Fruit fly (Drosophila melanogaster): ENCODE measurements around the gene GstD6.

The GstD6 gene

DNA sequence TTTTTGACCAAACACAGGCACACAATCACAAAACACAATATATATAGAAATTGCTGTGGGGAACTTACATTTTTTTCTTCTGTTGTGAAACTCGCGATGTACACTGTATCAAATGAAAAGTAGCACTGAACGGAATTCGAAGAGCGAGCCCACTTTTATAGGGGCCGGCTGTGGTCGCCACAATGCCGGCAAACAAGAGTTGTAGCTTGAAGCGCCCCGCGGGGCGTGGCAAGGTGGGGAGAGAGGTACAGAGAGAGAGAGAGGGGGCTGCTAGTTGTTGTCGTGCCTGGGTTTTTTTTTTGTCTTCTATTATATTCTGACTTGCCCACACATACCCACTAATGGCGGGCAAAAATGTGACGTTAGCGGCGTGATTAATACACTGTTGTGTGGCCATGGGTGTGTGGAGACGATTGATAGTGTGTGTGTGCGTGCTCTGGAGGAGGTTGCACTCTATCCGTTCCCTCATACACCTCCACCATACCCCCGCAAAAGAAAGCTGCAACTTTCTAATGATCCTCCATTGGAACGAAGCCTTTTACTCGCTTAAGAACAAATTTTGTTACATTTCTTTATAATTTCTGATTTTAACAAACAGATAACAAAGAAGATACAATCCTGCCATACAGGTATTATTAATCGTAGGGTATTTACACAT is 7.7 kb upstream of the GstD6 start, which contains the start of gene GstD1 (continued):
- TF ChIP-seq Vsx1 (GFP tag; optimal IDR thresholded peaks at IDR 0.05) = no peak
- TF ChIP-seq br (optimal IDR thresholded peaks at IDR 0.05) = no peak
- peak in 1 of 2 experiments; percentile 41 for TF ChIP-seq Hr51 (GFP tag; optimal IDR thresholded peaks at IDR 0.05)
- no peak for TF ChIP-seq abd-A (tag; optimal IDR thresholded peaks at IDR 0.05)
- peak; percentile 56 for TF ChIP-seq HmgZ (tag; optimal IDR thresholded peaks at IDR 0.05)
- no peak; the same call in 1 of the 2 replicates for TF ChIP-seq ranshi (GFP tag; IDR thresholded peaks at IDR 0.05)
- no peak for TF ChIP-seq Taf1 (GFP tag; IDR thresholded peaks at IDR 0.05)
- TF ChIP-seq sisA (GFP tag; IDR thresholded peaks at IDR 0.05) = no peak
- TF ChIP-seq CG31441 (GFP tag; IDR thresholded peaks at IDR 0.05) = no peak
- TF ChIP-seq CG11247 (GFP tag; IDR thresholded peaks at IDR 0.05) = peak; percentile 43; the same call in 1 of the 2 replicates
- no peak for TF ChIP-seq Bdp1 (GFP tag; optimal IDR thresholded peaks at IDR 0.05)
- TF ChIP-seq exex (tag; optimal IDR thresholded peaks at IDR 0.05) = peak; percentile 18
- peak in 1 of 2 experiments; percentile 68 for TF ChIP-seq bsh (GFP tag; optimal IDR thresholded peaks at IDR 0.05)
- no peak for TF ChIP-seq CG5953 (GFP tag; IDR thresholded peaks at IDR 0.05)
- peak; percentile 59 for TF ChIP-seq dysf (GFP tag; IDR thresholded peaks at IDR 0.05)
- TF ChIP-seq Nf-YC (tag; optimal IDR thresholded peaks at IDR 0.05) = no peak
- TF ChIP-seq CG12659 (GFP tag; optimal IDR thresholded peaks at IDR 0.05) = peak; percentile 23
- TF ChIP-seq unc-4 (GFP tag; IDR thresholded peaks at IDR 0.05; ENCODE audit: partially characterized antibody) = 0 out of 2 replicates have a peak, but pooled peaks have one; percentile 18
- TF ChIP-seq CG32532 (GFP tag; IDR thresholded peaks at IDR 0.05) = peak; percentile 40; the same call in 1 of the 2 replicates
- no peak for TF ChIP-seq fd64A (GFP tag; optimal IDR thresholded peaks at IDR 0.05)
- TF ChIP-seq CG6683 (GFP tag; optimal IDR thresholded peaks at IDR 0.05) = no peak
- no peak for TF ChIP-seq ro (GFP tag; IDR thresholded peaks at IDR 0.05)
- TF ChIP-seq dm (GFP tag; optimal IDR thresholded peaks at IDR 0.05) = no peak
- TF ChIP-seq Myb (GFP tag; optimal IDR thresholded peaks at IDR 0.05) = peak; percentile 4
- TF ChIP-seq wor (GFP tag; IDR thresholded peaks at IDR 0.05) = no peak
- TF ChIP-seq az2 (GFP tag; optimal IDR thresholded peaks at IDR 0.05) = no peak
- peak; percentile 51 for TF ChIP-seq bab2 (GFP tag; optimal IDR thresholded peaks at IDR 0.05)
- TF ChIP-seq tap (tag; optimal IDR thresholded peaks at IDR 0.05) = no peak
- TF ChIP-seq Dbx (GFP tag; IDR thresholded peaks at IDR 0.05) = peak; percentile 69; the same call in 2 of the 3 replicates
- TF ChIP-seq CG15514 (GFP tag; optimal IDR thresholded peaks at IDR 0.05) = peak; percentile 24
- peak; percentile 32 to 45 for TF ChIP-seq Pdp1 (GFP tag; optimal IDR thresholded peaks at IDR 0.05)
- peak; percentile 31 for TF ChIP-seq NfI (GFP tag; optimal IDR thresholded peaks at IDR 0.05)
- TF ChIP-seq CG15011 (GFP tag; optimal IDR thresholded peaks at IDR 0.05) = peak; percentile 4
- TF ChIP-seq sug (tag; optimal IDR thresholded peaks at IDR 0.05) = peak; percentile 56
- TF ChIP-seq fd3F (GFP tag; optimal IDR thresholded peaks at IDR 0.05) = peak; percentile 34
- peak; percentile 43 for TF ChIP-seq Hmr (GFP tag; optimal IDR thresholded peaks at IDR 0.05)
- TF ChIP-seq tna (GFP tag; IDR thresholded peaks at IDR 0.05; ENCODE audit: partially characterized antibody) = no peak
- TF ChIP-seq gce (GFP tag; IDR thresholded peaks at IDR 0.05) = no peak
- no peak for TF ChIP-seq maf-S (GFP tag; optimal IDR thresholded peaks at IDR 0.05)
- no peak for TF ChIP-seq toy (GFP tag; IDR thresholded peaks at IDR 0.05)
- TF ChIP-seq ewg (GFP tag; optimal IDR thresholded peaks at IDR 0.05) = peak; percentile 21
- peak; percentile 6 for TF ChIP-seq CG1603 (tag; optimal IDR thresholded peaks at IDR 0.05)
- TF ChIP-seq CG18476 (GFP tag; optimal IDR thresholded peaks at IDR 0.05) = peak; percentile 7
- no peak for TF ChIP-seq CG11456 (GFP tag; IDR thresholded peaks at IDR 0.05)
- no peak for TF ChIP-seq vnd (GFP tag; IDR thresholded peaks at IDR 0.05; ENCODE audit: partially characterized antibody)
- no peak for TF ChIP-seq CG33557 (GFP tag; optimal IDR thresholded peaks at IDR 0.05)
- no peak for TF ChIP-seq wek (GFP tag; optimal IDR thresholded peaks at IDR 0.05)
- TF ChIP-seq sob (GFP tag; IDR thresholded peaks at IDR 0.05) = no peak
- peak; percentile 11 to 62 for TF ChIP-seq chif (GFP tag; optimal IDR thresholded peaks at IDR 0.05)
